Worm (Caenorhabditis elegans) whole organism, L3 larva: ENCODE results near the gene flp-15.

Experiments used
- R02D3.7 ChIP-seq: fragments of 150-350 bp; optimal IDR thresholded peaks from 2 replicates; lab custom pipeline; 2014; ENCODE audit warnings: missing biosample characterization, missing genetic modification characterization
- ZK546.5 ChIP-seq: sonication (generic microtip); optimal IDR thresholded peaks from 2 replicates; lab custom pipeline; 2017; ENCODE audit warnings: missing biosample characterization, missing genetic modification characterization
- aly-2 ChIP-seq: fragments of 150-350 bp; optimal IDR thresholded peaks from 2 replicates; lab custom pipeline; 2014; ENCODE audit warnings: missing biosample characterization, missing genetic modification characterization
- ama-1 ChIP-seq: fragments of 150-350 bp; optimal IDR thresholded peaks from 2 replicates; lab custom pipeline; 2018
- ceh-16 ChIP-seq: sonication (generic microtip); optimal IDR thresholded peaks from 2 replicates; lab custom pipeline; 2017; ENCODE audit warnings: missing biosample characterization, missing genetic modification characterization
- ceh-28 ChIP-seq: fragments of 150-350 bp; optimal IDR thresholded peaks from 2 replicates; lab custom pipeline; 2014; ENCODE audit warnings: missing biosample characterization, missing genetic modification reagents, missing genetic modification characterization
- ceh-82 ChIP-seq: fragments of 150-350 bp; optimal IDR thresholded peaks from 2 replicates; lab custom pipeline; 2014; ENCODE audit warnings: missing biosample characterization, missing genetic modification characterization
- ceh-9 ChIP-seq: sonication (generic microtip); optimal IDR thresholded peaks from 2 replicates; lab custom pipeline; 2018; ENCODE audit warnings: missing biosample characterization, missing genetic modification characterization
- daf-12 ChIP-seq: fragments of 150-350 bp; optimal IDR thresholded peaks from 2 replicates; lab custom pipeline; 2014; ENCODE audit warnings: missing biosample characterization, missing genetic modification reagents, missing genetic modification characterization
- egl-27 ChIP-seq: sonication (generic microtip); optimal IDR thresholded peaks from 4 replicates; lab custom pipeline; 2017; ENCODE audit warnings: missing biosample characterization, missing genetic modification reagents, missing genetic modification characterization
- egl-5 ChIP-seq: fragments of 150-350 bp; optimal IDR thresholded peaks from 2 replicates; lab custom pipeline; 2017; ENCODE audit warnings: missing biosample characterization, missing genetic modification reagents, missing genetic modification characterization, inconsistent platforms
- elt-1 ChIP-seq: fragments of 150-350 bp; optimal IDR thresholded peaks from 2 replicates; lab custom pipeline; 2014; ENCODE audit warnings: missing biosample characterization, missing genetic modification characterization
- elt-2 ChIP-seq: sonication (generic microtip); optimal IDR thresholded peaks from 2 replicates; lab custom pipeline; 2016; ENCODE audit warnings: missing genetic modification reagents, mild to moderate bottlenecking, missing genetic modification characterization, missing compliant biosample characterization
- elt-3 ChIP-seq, 3 experiments: fragments of 150-350 bp in 1 of 3; sonication (generic microtip) in 2 of 3; optimal IDR thresholded peaks; 2 replicates in 2 of 3; 4 replicates in 1 of 3; lab custom pipeline; 2014 to 2017; ENCODE audit warnings: missing biosample characterization in 3 of 3, missing genetic modification characterization in 3 of 3
- eor-1 ChIP-seq, 2 experiments: fragments of 150-350 bp; optimal IDR thresholded peaks; 2 replicates each; lab custom pipeline; 2014 to 2018; ENCODE audit warnings: missing biosample characterization in 2 of 2, missing genetic modification characterization in 2 of 2
- fkh-10 ChIP-seq: sonication (generic microtip); optimal IDR thresholded peaks from 2 replicates; lab custom pipeline; 2017; ENCODE audit warnings: missing biosample characterization, missing genetic modification reagents, missing genetic modification characterization
- fkh-2 ChIP-seq: fragments of 150-350 bp; optimal IDR thresholded peaks from 2 replicates; lab custom pipeline; 2014; ENCODE audit warnings: missing biosample characterization, missing genetic modification reagents, missing genetic modification characterization
- fos-1 ChIP-seq: fragments of 150-350 bp; optimal IDR thresholded peaks from 2 replicates; lab custom pipeline; 2014; ENCODE audit warnings: missing biosample characterization, missing genetic modification characterization
- hmg-11 ChIP-seq: sonication (generic microtip); optimal IDR thresholded peaks from 2 replicates; lab custom pipeline; 2016; ENCODE audit warnings: missing genetic modification characterization, missing compliant biosample characterization
- jun-1 ChIP-seq: fragments of 150-350 bp; optimal IDR thresholded peaks from 2 replicates; lab custom pipeline; 2014; ENCODE audit warnings: missing biosample characterization, missing genetic modification reagents, missing genetic modification characterization
- lin-15B ChIP-seq: fragments of 150-350 bp; optimal IDR thresholded peaks from 2 replicates; lab custom pipeline; 2014; ENCODE audit warnings: missing biosample characterization, missing genetic modification characterization
- lin-39 ChIP-seq: fragments of 150-350 bp; optimal IDR thresholded peaks from 2 replicates; lab custom pipeline; 2018; ENCODE audit warnings: missing biosample characterization, missing genetic modification reagents, missing genetic modification characterization
- lsy-12 ChIP-seq: sonication (generic microtip); optimal IDR thresholded peaks from 2 replicates; lab custom pipeline; 2016; ENCODE audit warnings: mild to moderate bottlenecking, missing genetic modification characterization, missing compliant biosample characterization
- mdl-1 ChIP-seq: fragments of 150-350 bp; optimal IDR thresholded peaks from 2 replicates; lab custom pipeline; 2014; ENCODE audit warnings: missing biosample characterization, missing genetic modification characterization
- mml-1 ChIP-seq: fragments of 150-350 bp; sonication (generic microtip); optimal IDR thresholded peaks from 3 replicates; lab custom pipeline; 2014; ENCODE audit warnings: missing biosample characterization, missing genetic modification characterization
- nfya-1 ChIP-seq: sonication (generic microtip); optimal IDR thresholded peaks from 2 replicates; lab custom pipeline; 2017; ENCODE audit warnings: missing genetic modification characterization, mild to moderate bottlenecking, missing compliant biosample characterization, antibody characterized with exemption, moderate library complexity; ENCODE audit not compliant: insufficient read depth
- nhr-11 ChIP-seq: fragments of 150-350 bp; optimal IDR thresholded peaks from 2 replicates; lab custom pipeline; 2014; ENCODE audit warnings: missing biosample characterization, missing genetic modification characterization
- nhr-12 ChIP-seq: fragments of 150-350 bp; optimal IDR thresholded peaks from 2 replicates; lab custom pipeline; 2014; ENCODE audit warnings: missing biosample characterization, missing genetic modification characterization
- nhr-23 ChIP-seq: fragments of 150-350 bp; optimal IDR thresholded peaks from 2 replicates; lab custom pipeline; 2014; ENCODE audit warnings: missing biosample characterization, missing genetic modification reagents, missing genetic modification characterization
- nhr-237 ChIP-seq: fragments of 150-350 bp; optimal IDR thresholded peaks from 2 replicates; lab custom pipeline; 2014; ENCODE audit warnings: missing biosample characterization, missing genetic modification characterization
- nhr-25 ChIP-seq: sonication (generic microtip); optimal IDR thresholded peaks from 2 replicates; lab custom pipeline; 2017; ENCODE audit warnings: missing biosample characterization, missing genetic modification characterization
- nhr-28 ChIP-seq: fragments of 150-350 bp; optimal IDR thresholded peaks from 2 replicates; lab custom pipeline; 2014; ENCODE audit warnings: missing biosample characterization, missing genetic modification characterization
- nhr-43 ChIP-seq: sonication (generic microtip); optimal IDR thresholded peaks from 2 replicates; lab custom pipeline; 2016; ENCODE audit warnings: mild to moderate bottlenecking, missing genetic modification characterization, missing compliant biosample characterization; ENCODE audit not compliant: poor library complexity, severe bottlenecking
- nhr-67 ChIP-seq: fragments of 150-350 bp; optimal IDR thresholded peaks from 2 replicates; lab custom pipeline; 2014; ENCODE audit warnings: missing biosample characterization, missing genetic modification characterization
- nhr-76 ChIP-seq: fragments of 150-350 bp; sonication (generic microtip); optimal IDR thresholded peaks from 5 replicates; lab custom pipeline; 2014; ENCODE audit warnings: missing biosample characterization, missing genetic modification characterization
- nhr-77 ChIP-seq: fragments of 150-350 bp; optimal IDR thresholded peaks from 2 replicates; lab custom pipeline; 2014; ENCODE audit warnings: missing biosample characterization, missing genetic modification characterization
- pha-4 ChIP-seq: fragments of 150-350 bp; optimal IDR thresholded peaks from 2 replicates; lab custom pipeline; 2014; ENCODE audit warnings: missing biosample characterization, missing genetic modification reagents, missing genetic modification characterization
- pqm-1 ChIP-seq: fragments of 150-350 bp; optimal IDR thresholded peaks from 2 replicates; lab custom pipeline; 2017; ENCODE audit warnings: missing biosample characterization, missing genetic modification characterization, inconsistent platforms
- sea-2 ChIP-seq: fragments of 150-350 bp; sonication (generic microtip); optimal IDR thresholded peaks from 4 replicates; lab custom pipeline; 2014; ENCODE audit warnings: missing biosample characterization, missing genetic modification reagents, missing genetic modification characterization
- skn-1 ChIP-seq: fragments of 150-350 bp; optimal IDR thresholded peaks from 2 replicates; lab custom pipeline; 2014; ENCODE audit warnings: missing biosample characterization, missing genetic modification characterization
- snpc-4 ChIP-seq: fragments of 150-350 bp; optimal IDR thresholded peaks from 2 replicates; lab custom pipeline; 2014; ENCODE audit warnings: missing biosample characterization, missing genetic modification characterization
- tbx-2 ChIP-seq: sonication (generic microtip); optimal IDR thresholded peaks from 2 replicates; lab custom pipeline; 2016; ENCODE audit warnings: mild to moderate bottlenecking, missing genetic modification characterization, missing compliant biosample characterization
- unc-39 ChIP-seq: sonication (generic microtip); optimal IDR thresholded peaks from 4 replicates; lab custom pipeline; 2017; ENCODE audit warnings: missing biosample characterization, missing genetic modification characterization
- unc-62 ChIP-seq: fragments of 150-350 bp; sonication (generic microtip); optimal IDR thresholded peaks from 4 replicates; lab custom pipeline; 2014; ENCODE audit warnings: missing biosample characterization, missing genetic modification reagents, missing genetic modification characterization
- zag-1 ChIP-seq: fragments of 150-350 bp; optimal IDR thresholded peaks from 2 replicates; lab custom pipeline; 2014; ENCODE audit warnings: missing biosample characterization, missing genetic modification characterization
- ztf-11 ChIP-seq: fragments of 150-350 bp; optimal IDR thresholded peaks from 2 replicates; lab custom pipeline; 2014; ENCODE audit warnings: missing biosample characterization, missing genetic modification characterization
- ztf-4 ChIP-seq: fragments of 150-350 bp; optimal IDR thresholded peaks from 2 replicates; lab custom pipeline; 2014; ENCODE audit warnings: missing biosample characterization, missing genetic modification characterization

flp-15 gene

ce11 chrIII:13645885-13646488 is 21.7 kb downstream of the flp-15 start:
- no peak for TF ChIP-seq sea-2 (GFP tag; lab: Kevin White, UChicago)
- TF ChIP-seq ceh-16 (tag; lab: Kevin White, UChicago): no peak
- TF ChIP-seq eor-1 (tag; optimal IDR thresholded peaks at IDR 0.05; lab: Kevin White, UChicago): no peak
- no peak for TF ChIP-seq zag-1
- no peak for TF ChIP-seq R02D3.7

- no peak for TF ChIP-seq lin-39 (tag; lab: Kevin White, UChicago)
- TF ChIP-seq sea-2 (GFP tag; lab: Kevin White, UChicago): no peak
- TF ChIP-seq ceh-28 (tag; lab: Kevin White, UChicago): no peak
- TF ChIP-seq jun-1: no peak
- no peak for TF ChIP-seq nhr-12 (tag; lab: Kevin White, UChicago)
- no peak for TF ChIP-seq unc-62 (GFP tag; lab: Kevin White, UChicago)
- TF ChIP-seq skn-1 (tag; lab: Kevin White, UChicago): no peak
- no peak for TF ChIP-seq fkh-2
- TF ChIP-seq egl-5 (tag; lab: Kevin White, UChicago): no peak
- TF ChIP-seq egl-27 (tag; lab: Kevin White, UChicago): no peak
- no peak for TF ChIP-seq tbx-2 (tag; lab: Kevin White, UChicago)
- no peak for TF ChIP-seq lin-15B (tag; lab: Kevin White, UChicago)
- TF ChIP-seq, all 47 proteins: peak for 0
These were observed 23.4 kb downstream of the flp-15 start for ce11 chrIII:13644279-13644678.

ce11 chrIII:13643534-13643933 is 24.1 kb downstream of the flp-15 start, which contains the start of the genes drr-2 and set-16:
drr-2 (minus strand) TSS chrIII:13643570.
set-16 (plus strand) TSS chrIII:13643916.
- no peak for TF ChIP-seq ceh-9
- peak; percentile 98 for TF ChIP-seq nhr-43 (tag; lab: Kevin White, UChicago)
- peak; percentile 98 for TF ChIP-seq jun-1
- TF ChIP-seq sea-2 (GFP tag; lab: Kevin White, UChicago): peak; percentile 95
- no peak for TF ChIP-seq nhr-67
- TF ChIP-seq zag-1: peak; percentile 80
- TF ChIP-seq tbx-2 (tag; lab: Kevin White, UChicago): peak; percentile 97
- TF ChIP-seq fkh-10: peak; percentile 99
- TF ChIP-seq aly-2 (tag; lab: Kevin White, UChicago): peak; percentile 81
- TF ChIP-seq pqm-1 (tag; lab: Kevin White, UChicago): peak; percentile 92
- peak; percentile 95 for TF ChIP-seq nhr-11 (tag; lab: Kevin White, UChicago)
- TF ChIP-seq ZK546.5 (tag; lab: Kevin White, UChicago): peak; percentile 75
- TF ChIP-seq nhr-12 (tag; lab: Kevin White, UChicago): no peak
- TF ChIP-seq ama-1 (lab: Kevin White, UChicago): peak; percentile 77
- peak; percentile 33 for TF ChIP-seq nhr-237 (tag; lab: Kevin White, UChicago)
- TF ChIP-seq ceh-82 (tag; lab: Kevin White, UChicago): peak; percentile 95
- peak; percentile 92 for TF ChIP-seq nhr-77 (tag; lab: Kevin White, UChicago)
- TF ChIP-seq fkh-2: no peak
- peak; percentile 100 for TF ChIP-seq nhr-25 (tag; lab: Kevin White, UChicago)
- TF ChIP-seq lsy-12 (tag; lab: Kevin White, UChicago): peak; percentile 98
- peak; percentile 99 for TF ChIP-seq ceh-28 (tag; lab: Kevin White, UChicago)
- TF ChIP-seq mdl-1: peak; percentile 38
- TF ChIP-seq mml-1 (tag; lab: Kevin White, UChicago): no peak
- peak; percentile 97 for TF ChIP-seq lin-39 (tag; lab: Kevin White, UChicago)
- peak; percentile 0 to 92 (median 71) for TF ChIP-seq elt-3 (tag; optimal IDR thresholded peaks at IDR 0.05; lab: Kevin White, UChicago)
- TF ChIP-seq nhr-76 (tag; lab: Kevin White, UChicago): peak; percentile 45
- TF ChIP-seq elt-1 (tag; lab: Kevin White, UChicago): peak; percentile 82
- peak; percentile 99 for TF ChIP-seq pha-4 (tag; lab: Kevin White, UChicago)
- peak; percentile 94 for TF ChIP-seq hmg-11 (tag; lab: Kevin White, UChicago)
- TF ChIP-seq nhr-23: peak; percentile 99
- TF ChIP-seq snpc-4 (tag; lab: Kevin White, UChicago): peak; percentile 93
- peak; percentile 91 for TF ChIP-seq egl-27 (tag; lab: Kevin White, UChicago)
- TF ChIP-seq egl-5 (tag; lab: Kevin White, UChicago): peak; percentile 81
- peak; percentile 94 for TF ChIP-seq unc-62 (GFP tag; lab: Kevin White, UChicago)
- TF ChIP-seq fos-1 (tag; lab: Kevin White, UChicago): peak; percentile 88
- TF ChIP-seq lin-15B (tag; lab: Kevin White, UChicago): peak; percentile 98
- peak; percentile 90 for TF ChIP-seq ztf-4 (tag; lab: Kevin White, UChicago)
- peak; percentile 99 for TF ChIP-seq nfya-1
- peak; percentile 76 for TF ChIP-seq nhr-28 (tag; lab: Kevin White, UChicago)
- TF ChIP-seq daf-12 (tag; lab: Kevin White, UChicago): peak; percentile 66
- no peak for TF ChIP-seq ztf-11
- TF ChIP-seq R02D3.7: peak; percentile 94
- TF ChIP-seq eor-1 (tag; optimal IDR thresholded peaks at IDR 0.05; lab: Kevin White, UChicago): peak in 1 of 2 experiments; percentile 69
- TF ChIP-seq elt-2 (tag; lab: Kevin White, UChicago): peak; percentile 94
- no peak for TF ChIP-seq ceh-16 (tag; lab: Kevin White, UChicago)
- peak; percentile 32 for TF ChIP-seq unc-39
